Worm (Caenorhabditis elegans) whole organism, L4 larva: ENCODE measurements around the gene Y46H3D.1.

ENCODE experiments used
- lin-13 ChIP-seq: fragments of 150-350 bp; optimal IDR thresholded peaks from 2 replicates; lab custom pipeline; 2014; ENCODE audit warnings: missing biosample characterization, missing genetic modification reagents, missing genetic modification characterization
- lin-39 ChIP-seq: fragments of 150-350 bp; optimal IDR thresholded peaks from 2 replicates; lab custom pipeline; 2014; ENCODE audit warnings: missing biosample characterization, missing genetic modification reagents, missing genetic modification characterization
- pqm-1 ChIP-seq: sonication (generic microtip); optimal IDR thresholded peaks from 2 replicates; lab custom pipeline; 2017; ENCODE audit warnings: missing biosample characterization, missing genetic modification characterization

DNA sequence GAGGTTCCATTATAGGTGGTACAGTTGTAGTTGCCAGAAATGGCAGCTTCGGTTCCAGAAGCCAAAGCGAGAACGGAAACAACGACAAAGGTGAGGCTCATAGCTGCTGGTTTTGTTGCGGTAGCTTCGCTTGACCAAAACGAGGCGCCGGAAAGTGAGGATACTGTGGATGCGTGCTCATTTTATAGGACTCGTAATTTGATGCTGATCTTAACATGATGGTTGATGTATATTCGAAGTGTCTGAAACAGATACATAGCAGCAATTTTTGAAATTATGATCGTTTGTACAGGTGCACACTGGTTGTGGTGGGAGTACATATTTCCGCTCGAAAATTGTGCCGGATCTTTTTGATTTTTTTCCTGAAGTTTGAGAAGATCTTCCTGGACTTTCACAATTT lies 11.2 kb upstream of the Y46H3D.1 start, which contains the start of gene Y46H3D.8:
- no peak for TF ChIP-seq lin-13 (GFP tag; lab: Kevin White, UChicago)
- TF ChIP-seq lin-39 (tag; lab: Kevin White, UChicago): no peak
- TF ChIP-seq pqm-1 (tag; lab: Kevin White, UChicago): no peak
